Fruit fly (Drosophila melanogaster) whole organism, embryonic: ENCODE measurements around the gene CG15337.
A peak's percentile ranks its signal among the peaks of the same experiment; 100 is the strongest.

ENCODE experiments used
- B-H1 ChIP-seq: fragments of 200-800 bp; sonication (Bioruptor generic); IDR thresholded peaks from 3 replicates; pipeline ENCODE4 v1.3.6; 2022; ENCODE audit warnings: missing biosample characterization, missing genetic modification characterization
- Blimp-1 ChIP-seq: fragments of 200-800 bp; sonication (Bioruptor generic); optimal IDR thresholded peaks from 3 replicates; lab custom pipeline; 2018; ENCODE audit warnings: missing biosample characterization, missing genetic modification characterization, mild to moderate bottlenecking, moderate library complexity, missing genetic modification reagents
- CG12104 ChIP-seq: fragments of 200-800 bp; sonication (Bioruptor generic); optimal IDR thresholded peaks from 3 replicates; lab custom pipeline; 2016; ENCODE audit warnings: missing biosample characterization, missing genetic modification characterization
- CG12942 ChIP-seq: fragments of 200-800 bp; sonication (Bioruptor generic); optimal IDR thresholded peaks from 3 replicates; lab custom pipeline; 2016; ENCODE audit warnings: missing biosample characterization, missing genetic modification characterization
- CG1602 ChIP-seq: fragments of 200-800 bp; sonication (Bioruptor generic); optimal IDR thresholded peaks from 3 replicates; lab custom pipeline; 2016; ENCODE audit warnings: missing biosample characterization, missing genetic modification characterization
- CG16815 ChIP-seq: fragments of 200-800 bp; sonication (Bioruptor generic); optimal IDR thresholded peaks from 3 replicates; lab custom pipeline; 2017; ENCODE audit warnings: missing biosample characterization, mild to moderate bottlenecking, missing genetic modification characterization
- CG17829 ChIP-seq: fragments of 200-800 bp; optimal IDR thresholded peaks from 2 replicates; lab custom pipeline; 2019; ENCODE audit warnings: missing biosample characterization, mild to moderate bottlenecking, missing genetic modification characterization, moderate library complexity
- CG1792 ChIP-seq: fragments of 200-800 bp; sonication (Bioruptor generic); optimal IDR thresholded peaks from 2 replicates; lab custom pipeline; 2016; ENCODE audit warnings: missing biosample characterization, missing genetic modification characterization
- CG18262 ChIP-seq: fragments of 200-800 bp; optimal IDR thresholded peaks from 3 replicates; lab custom pipeline; 2019; ENCODE audit warnings: missing biosample characterization, mild to moderate bottlenecking, missing genetic modification characterization, moderate library complexity
- CG1832 ChIP-seq: fragments of 200-800 bp; sonication (Bioruptor generic); optimal IDR thresholded peaks from 2 replicates; lab custom pipeline; 2017; ENCODE audit warnings: missing biosample characterization, mild to moderate bottlenecking, missing genetic modification characterization, inconsistent platforms
- CG2120 ChIP-seq: fragments of 200-800 bp; sonication (Bioruptor generic); optimal IDR thresholded peaks from 3 replicates; lab custom pipeline; 2016; ENCODE audit warnings: missing biosample characterization, missing genetic modification characterization
- CG30431 ChIP-seq: fragments of 200-800 bp; sonication (Bioruptor generic); optimal IDR thresholded peaks from 2 replicates; lab custom pipeline; 2017; ENCODE audit warnings: missing biosample characterization, missing genetic modification characterization
- CG31441 ChIP-seq: fragments of 200-800 bp; sonication (Bioruptor generic); IDR thresholded peaks from 2 replicates; pipeline ENCODE4 v1.3.6; 2022; ENCODE audit warnings: missing biosample characterization, missing genetic modification characterization
- CG3847 ChIP-seq: fragments of 200-800 bp; sonication (Bioruptor generic); IDR thresholded peaks from 2 replicates; pipeline ENCODE4 v1.3.6; 2022; ENCODE audit warnings: missing biosample characterization, missing genetic modification characterization
- CG4328 ChIP-seq: fragments of 200-800 bp; sonication (Bioruptor generic); optimal IDR thresholded peaks from 3 replicates; lab custom pipeline; 2017; ENCODE audit warnings: missing biosample characterization, missing genetic modification reagents, missing genetic modification characterization
- CG4730 ChIP-seq: fragments of 200-800 bp; sonication (Bioruptor generic); IDR thresholded peaks from 2 replicates; pipeline ENCODE4 v1.3.6; 2022; ENCODE audit warnings: missing biosample characterization, missing genetic modification characterization
- CG6254 ChIP-seq: fragments of 200-800 bp; sonication (Bioruptor generic); optimal IDR thresholded peaks from 3 replicates; lab custom pipeline; 2017; ENCODE audit warnings: mild to moderate bottlenecking, missing biosample characterization, missing genetic modification reagents, missing genetic modification characterization
- CG8924 ChIP-seq: fragments of 200-800 bp; optimal IDR thresholded peaks from 3 replicates; lab custom pipeline; 2019; ENCODE audit warnings: missing biosample characterization, mild to moderate bottlenecking, missing genetic modification characterization, moderate library complexity
- D19B ChIP-seq: fragments of 200-800 bp; sonication (Bioruptor generic); optimal IDR thresholded peaks from 2 replicates; lab custom pipeline; 2017; ENCODE audit warnings: missing biosample characterization, mild to moderate bottlenecking, missing genetic modification characterization
- E2f1 ChIP-seq: fragments of 200-800 bp; sonication (Bioruptor generic); IDR thresholded peaks from 2 replicates; pipeline ENCODE4 v1.3.6; 2022; ENCODE audit warnings: missing biosample characterization, missing genetic modification characterization
- Gug ChIP-seq: fragments of 200-800 bp; sonication (Bioruptor generic); IDR thresholded peaks from 4 replicates; pipeline ENCODE4 v1.3.6; 2022; ENCODE audit warnings: missing biosample characterization, missing genetic modification characterization
- HHEX ChIP-seq: fragments of 200-800 bp; sonication (Bioruptor generic); optimal IDR thresholded peaks from 3 replicates; lab custom pipeline; 2017; ENCODE audit warnings: missing biosample characterization, mild to moderate bottlenecking, missing genetic modification characterization, missing genetic modification reagents
- Hmr ChIP-seq: fragments of 200-800 bp; sonication (Bioruptor generic); optimal IDR thresholded peaks from 3 replicates; lab custom pipeline; 2017; ENCODE audit warnings: mild to moderate bottlenecking, missing biosample characterization, missing genetic modification reagents, missing genetic modification characterization
- Med ChIP-seq: fragments of 200-800 bp; sonication (Bioruptor generic); peaks from one replicate; lab custom pipeline; 2016; ENCODE audit warnings: missing biosample characterization, missing genetic modification characterization, mild to moderate bottlenecking, inconsistent platforms, moderate library complexity
- Oli ChIP-seq: fragments of 200-800 bp; sonication (Bioruptor generic); optimal IDR thresholded peaks from 2 replicates; lab custom pipeline; 2018; ENCODE audit warnings: missing biosample characterization, mild to moderate bottlenecking, missing genetic modification characterization, moderate library complexity
- Ptx1 ChIP-seq: fragments of 200-800 bp; sonication (Bioruptor generic); IDR thresholded peaks from 2 replicates; pipeline ENCODE4 v1.3.6; 2022; ENCODE audit warnings: missing biosample characterization, missing genetic modification characterization
- Sox100B ChIP-seq: fragments of 200-800 bp; sonication (Bioruptor generic); optimal IDR thresholded peaks from 3 replicates; lab custom pipeline; 2018; ENCODE audit warnings: missing biosample characterization, mild to moderate bottlenecking, missing genetic modification characterization
- Sox102F ChIP-seq: fragments of 200-800 bp; sonication (Bioruptor generic); optimal IDR thresholded peaks from 2 replicates; lab custom pipeline; 2018; ENCODE audit warnings: missing biosample characterization, mild to moderate bottlenecking, missing genetic modification characterization, moderate library complexity
- Xbp1 ChIP-seq: fragments of 200-800 bp; sonication (Bioruptor generic); optimal IDR thresholded peaks from 3 replicates; lab custom pipeline; 2016; ENCODE audit warnings: missing biosample characterization, mild to moderate bottlenecking, missing genetic modification characterization
- cato ChIP-seq: fragments of 200-800 bp; sonication (Bioruptor generic); optimal IDR thresholded peaks from 2 replicates; lab custom pipeline; 2016; ENCODE audit warnings: missing biosample characterization, missing genetic modification characterization, borderline replicate concordance
- cg ChIP-seq: fragments of 200-800 bp; sonication (Bioruptor generic); optimal IDR thresholded peaks from 3 replicates; lab custom pipeline; 2019; ENCODE audit warnings: missing biosample characterization, mild to moderate bottlenecking, missing genetic modification characterization, moderate library complexity
- chm ChIP-seq: fragments of 200-800 bp; sonication (Bioruptor generic); IDR thresholded peaks from 2 replicates; pipeline ENCODE4 v1.3.6; 2022; ENCODE audit warnings: missing biosample characterization, missing genetic modification characterization
- ci ChIP-seq: fragments of 200-800 bp; sonication (Bioruptor generic); IDR thresholded peaks from 3 replicates; pipeline ENCODE4 v1.3.6; 2022; ENCODE audit warnings: missing biosample characterization, missing genetic modification characterization
- corto ChIP-seq: fragments of 200-800 bp; sonication (Bioruptor generic); optimal IDR thresholded peaks from 2 replicates; lab custom pipeline; 2016; ENCODE audit warnings: missing biosample characterization, mild to moderate bottlenecking, missing genetic modification characterization, moderate library complexity
- cwo ChIP-seq: fragments of 200-800 bp; sonication (Bioruptor generic); optimal IDR thresholded peaks from 3 replicates; lab custom pipeline; 2017; ENCODE audit warnings: missing biosample characterization, missing genetic modification characterization, mild to moderate bottlenecking, moderate library complexity, missing genetic modification reagents
- dmrt99B ChIP-seq: fragments of 200-800 bp; sonication (Bioruptor generic); optimal IDR thresholded peaks from 2 replicates; lab custom pipeline; 2018; ENCODE audit warnings: missing biosample characterization, mild to moderate bottlenecking, missing genetic modification characterization, moderate library complexity
- dpn ChIP-seq, 2 experiments: fragments of 200-800 bp; sonication (Bioruptor generic); optimal IDR thresholded peaks; 3 replicates each; lab custom pipeline; 2016; ENCODE audit warnings: missing biosample characterization in 2 of 2, missing genetic modification characterization in 2 of 2
- esg ChIP-seq: fragments of 200-800 bp; sonication (Bioruptor generic); conservative IDR thresholded peaks from 2 replicates; pipeline ENCODE4 v1.3.6; 2022; ENCODE audit warnings: missing biosample characterization, missing genetic modification characterization
- gsb-n ChIP-seq: fragments of 200-800 bp; sonication (Bioruptor generic); optimal IDR thresholded peaks from 3 replicates; lab custom pipeline; 2018; ENCODE audit warnings: missing biosample characterization, mild to moderate bottlenecking, missing genetic modification characterization
- nmo ChIP-seq: fragments of 200-800 bp; sonication (Bioruptor generic); optimal IDR thresholded peaks from 2 replicates; lab custom pipeline; 2018; ENCODE audit warnings: missing biosample characterization, mild to moderate bottlenecking, missing genetic modification characterization, moderate library complexity
- onecut ChIP-seq: fragments of 200-800 bp; sonication (Bioruptor generic); IDR thresholded peaks from 2 replicates; pipeline ENCODE4 v1.3.6; 2022; ENCODE audit warnings: missing biosample characterization, missing genetic modification characterization
- p53 ChIP-seq: fragments of 200-800 bp; sonication (Bioruptor generic); optimal IDR thresholded peaks from 2 replicates; lab custom pipeline; 2016; ENCODE audit warnings: missing biosample characterization, missing genetic modification characterization
- phol ChIP-seq: fragments of 200-800 bp; sonication (Bioruptor generic); optimal IDR thresholded peaks from 3 replicates; lab custom pipeline; 2018; ENCODE audit warnings: missing biosample characterization, mild to moderate bottlenecking, missing genetic modification characterization, moderate library complexity
- pita ChIP-seq: fragments of 200-800 bp; sonication (Bioruptor generic); optimal IDR thresholded peaks from 2 replicates; lab custom pipeline; 2017; ENCODE audit warnings: missing biosample characterization, mild to moderate bottlenecking, missing genetic modification characterization
- pros ChIP-seq: fragments of 200-800 bp; sonication (Bioruptor generic); optimal IDR thresholded peaks from 3 replicates; lab custom pipeline; 2019; ENCODE audit warnings: missing biosample characterization, mild to moderate bottlenecking, missing genetic modification characterization, moderate library complexity
- row ChIP-seq: fragments of 200-800 bp; sonication (Bioruptor generic); IDR thresholded peaks from 3 replicates; pipeline ENCODE4 v1.3.6; 2022; ENCODE audit warnings: missing biosample characterization, missing genetic modification characterization
- sc ChIP-seq, 3 experiments: fragments of >200 bp in 2 of 3; fragments of 200-800 bp in 1 of 3; sonication (Bioruptor generic) in 1 of 3; optimal IDR thresholded peaks; 2 replicates in 2 of 3; 3 replicates in 1 of 3; lab custom pipeline; 2017; ENCODE audit warnings: mild to moderate bottlenecking in 1 of 3, missing biosample characterization in 1 of 3, missing genetic modification characterization in 1 of 3, missing genetic modification reagents in 1 of 3
- stc ChIP-seq: fragments of 200-800 bp; sonication (Bioruptor generic); IDR thresholded peaks from 2 replicates; pipeline ENCODE4 v1.3.6; 2022; ENCODE audit warnings: missing biosample characterization, missing genetic modification characterization
- tap ChIP-seq: fragments of 200-800 bp; optimal IDR thresholded peaks from 3 replicates; lab custom pipeline; 2019; ENCODE audit warnings: missing biosample characterization, mild to moderate bottlenecking, missing genetic modification characterization, moderate library complexity

Gene CG15337

DNA sequence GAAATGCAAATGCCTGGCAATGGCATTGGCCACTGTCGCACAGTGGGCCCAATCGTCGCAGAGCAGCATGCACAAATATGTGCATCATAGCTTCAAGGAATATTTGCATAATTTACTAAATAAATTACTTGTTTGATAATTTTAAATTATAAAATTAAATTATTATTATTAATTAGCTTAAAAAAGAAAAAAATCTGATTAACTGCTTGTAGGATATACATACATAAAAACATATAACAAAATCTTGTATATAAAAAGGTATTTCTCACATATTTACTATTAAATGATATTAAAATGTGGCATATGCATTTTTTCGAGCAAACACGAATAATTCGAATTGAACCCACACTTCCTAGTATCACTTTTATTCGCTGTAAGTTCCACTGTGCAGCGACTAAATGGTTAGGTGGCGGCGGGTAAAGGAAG, 34.6 kb upstream of the CG15337 start (continued):
- TF ChIP-seq Hmr (GFP tag; lab: Kevin White, UChicago) = peak; percentile 3
- TF ChIP-seq CG2120 (GFP tag; lab: Kevin White, UChicago) = no peak
- TF ChIP-seq sc (optimal IDR thresholded peaks at IDR 0.05; lab: Kevin White, UChicago) = no peak
- TF ChIP-seq sc (GFP tag; optimal IDR thresholded peaks at IDR 0.05; lab: Kevin White, UChicago) = peak; percentile 40
- peak; percentile 76 for TF ChIP-seq phol
- peak; percentile 6; the same call in 1 of the 2 replicates for TF ChIP-seq CG4730
- peak; percentile 79 for TF ChIP-seq CG31441 (GFP tag; lab: Robert Waterston, UW)
- TF ChIP-seq pita (GFP tag; lab: Kevin White, UChicago) = no peak
- peak; percentile 34; the same call in 1 of the 4 replicates for TF ChIP-seq Gug (GFP tag; lab: Robert Waterston, UW)
- TF ChIP-seq Xbp1 (GFP tag; lab: Kevin White, UChicago) = peak; percentile 53
- TF ChIP-seq dpn (GFP tag; optimal IDR thresholded peaks at IDR 0.05; lab: Kevin White, UChicago) = peak in 1 of 2 experiments; percentile 32
- peak; percentile 81 for TF ChIP-seq nmo (GFP tag; lab: Kevin White, UChicago)
- peak; percentile 63 for TF ChIP-seq gsb-n (tag; lab: Kevin White, UChicago)
- TF ChIP-seq cwo (GFP tag; lab: Kevin White, UChicago) = peak; percentile 4
- TF ChIP-seq B-H1 (GFP tag; lab: Robert Waterston, UW) = peak; percentile 12; the same call in 1 of the 3 replicates
- no peak for TF ChIP-seq D19B (GFP tag; lab: Kevin White, UChicago)
- TF ChIP-seq Med = peak; percentile 65
- TF ChIP-seq CG6254 (GFP tag; lab: Kevin White, UChicago) = peak; percentile 59
- TF ChIP-seq dmrt99B = peak; percentile 77
- TF ChIP-seq CG3847 (GFP tag; lab: Robert Waterston, UW) = no peak
- peak; percentile 28 for TF ChIP-seq CG30431
- TF ChIP-seq cg (GFP tag; lab: Kevin White, UChicago) = no peak
- TF ChIP-seq E2f1 (GFP tag; lab: Robert Waterston, UW) = 0 out of 2 replicates have a peak, but pooled peaks have one; percentile 42
- TF ChIP-seq Sox100B (GFP tag; lab: Kevin White, UChicago) = peak; percentile 83
- TF ChIP-seq onecut (GFP tag; lab: Robert Waterston, UW) = 0 out of 2 replicates have a peak, but pooled peaks have one; percentile 18
- TF ChIP-seq p53 = no peak
- peak; percentile 74 for TF ChIP-seq Sox102F
- peak; percentile 57 for TF ChIP-seq tap (tag; lab: Kevin White, UChicago)
- peak; percentile 26 for TF ChIP-seq HHEX (GFP tag; lab: Kevin White, UChicago)
- peak; percentile 18 for TF ChIP-seq CG1602 (GFP tag; lab: Kevin White, UChicago)
- peak; percentile 39; the same call in 2 of the 3 replicates for TF ChIP-seq row (GFP tag; lab: Robert Waterston, UW)
- no peak for TF ChIP-seq ci (GFP tag; lab: Robert Waterston, UW)
- TF ChIP-seq corto = no peak
- peak; percentile 85 for TF ChIP-seq CG18262 (tag; lab: Kevin White, UChicago)
- 0 out of 2 replicates have a peak, but pooled peaks have one; percentile 27 for TF ChIP-seq esg (GFP tag; lab: Robert Waterston, UW)
- peak; percentile 53 for TF ChIP-seq Blimp-1 (GFP tag; lab: Kevin White, UChicago)
- TF ChIP-seq CG4328 (GFP tag; lab: Kevin White, UChicago) = peak; percentile 3
- no peak for TF ChIP-seq pros (GFP tag; lab: Kevin White, UChicago)
- TF ChIP-seq CG1792 = no peak
- TF ChIP-seq CG1832 = no peak
- peak; percentile 54; the same call in 1 of the 2 replicates for TF ChIP-seq stc (GFP tag; lab: Robert Waterston, UW)
- TF ChIP-seq Oli = peak; percentile 74
- peak; percentile 28; the same call in 1 of the 2 replicates for TF ChIP-seq chm
- TF ChIP-seq CG17829 (tag; lab: Kevin White, UChicago) = peak; percentile 56
- TF ChIP-seq CG8924 (tag; lab: Kevin White, UChicago) = peak; percentile 58
- TF ChIP-seq CG12942 (GFP tag; lab: Kevin White, UChicago) = peak; percentile 41
- TF ChIP-seq cato (GFP tag; lab: Kevin White, UChicago) = peak; percentile 9
- TF ChIP-seq Ptx1 (GFP tag; lab: Robert Waterston, UW) = peak; percentile 72
- TF ChIP-seq CG12104 (GFP tag; lab: Kevin White, UChicago) = peak; percentile 27
- peak; percentile 4 for TF ChIP-seq CG16815 (GFP tag; lab: Kevin White, UChicago)
